Worm (Caenorhabditis elegans) whole organism, mixed stage, embryonic: ENCODE results near the gene C35D10.6.

ENCODE experiments used
- M03D4.4 ChIP-seq: sonication (generic microtip); optimal IDR thresholded peaks from 2 replicates; lab custom pipeline; 2017; ENCODE audit warnings: mild to moderate bottlenecking, missing genetic modification characterization, missing compliant biosample characterization
- bed-3 ChIP-seq: fragments of 200-800 bp; sonication (Bioruptor generic); optimal IDR thresholded peaks from 3 replicates; lab custom pipeline; 2018; ENCODE audit warnings: mild to moderate bottlenecking, missing genetic modification characterization, moderate library complexity, missing compliant biosample characterization
- blmp-1 ChIP-seq: fragments of 150-350 bp; optimal IDR thresholded peaks from 2 replicates; lab custom pipeline; 2014; ENCODE audit warnings: missing biosample characterization, missing genetic modification characterization
- ceh-39 ChIP-seq: fragments of 150-350 bp; optimal IDR thresholded peaks from 2 replicates; lab custom pipeline; 2014; ENCODE audit warnings: missing biosample characterization, missing genetic modification characterization
- ceh-43 ChIP-seq: fragments of 200-800 bp; sonication (Bioruptor generic); optimal IDR thresholded peaks from 2 replicates; lab custom pipeline; 2018; ENCODE audit warnings: mild to moderate bottlenecking, missing genetic modification characterization, moderate library complexity, missing compliant biosample characterization
- ceh-83 ChIP-seq: fragments of 200-800 bp; sonication (Bioruptor generic); optimal IDR thresholded peaks from 2 replicates; lab custom pipeline; 2018; ENCODE audit warnings: mild to moderate bottlenecking, missing genetic modification characterization, missing compliant biosample characterization
- ces-1 ChIP-seq: fragments of 150-350 bp; optimal IDR thresholded peaks from 2 replicates; lab custom pipeline; 2014; ENCODE audit warnings: missing biosample characterization, missing genetic modification reagents, missing genetic modification characterization
- cnd-1 ChIP-seq: fragments of 200-800 bp; sonication (Bioruptor generic); optimal IDR thresholded peaks from 2 replicates; lab custom pipeline; 2018; ENCODE audit warnings: mild to moderate bottlenecking, missing genetic modification characterization, missing compliant biosample characterization
- drap-1 ChIP-seq: fragments of 200-800 bp; sonication (Bioruptor generic); optimal IDR thresholded peaks from 3 replicates; lab custom pipeline; 2018; ENCODE audit warnings: mild to moderate bottlenecking, missing genetic modification characterization, missing compliant biosample characterization
- elt-1 ChIP-seq: sonication (generic microtip); optimal IDR thresholded peaks from 2 replicates; lab custom pipeline; 2017; ENCODE audit warnings: missing genetic modification characterization, mild to moderate bottlenecking, missing compliant biosample characterization, antibody characterized with exemption, moderate library complexity, borderline replicate concordance; ENCODE audit not compliant: insufficient read depth
- elt-3 ChIP-seq: fragments of 150-350 bp; optimal IDR thresholded peaks from 2 replicates; lab custom pipeline; 2014; ENCODE audit warnings: missing biosample characterization, missing genetic modification characterization
- flh-1 ChIP-seq: fragments of 200-800 bp; sonication (Bioruptor generic); optimal IDR thresholded peaks from 2 replicates; lab custom pipeline; 2018; ENCODE audit warnings: mild to moderate bottlenecking, missing genetic modification characterization, moderate library complexity, missing compliant biosample characterization
- ham-2 ChIP-seq: fragments of 200-800 bp; sonication (Bioruptor generic); optimal IDR thresholded peaks from 2 replicates; lab custom pipeline; 2018; ENCODE audit warnings: mild to moderate bottlenecking, missing genetic modification characterization, missing compliant biosample characterization
- hlh-1 ChIP-seq: fragments of 150-350 bp; optimal IDR thresholded peaks from 2 replicates; lab custom pipeline; 2014; ENCODE audit warnings: missing biosample characterization, missing genetic modification reagents, missing genetic modification characterization
- lin-13 ChIP-seq: fragments of 150-350 bp; optimal IDR thresholded peaks from 2 replicates; lab custom pipeline; 2014; ENCODE audit warnings: missing biosample characterization, missing genetic modification characterization
- lin-32 ChIP-seq: fragments of 200-800 bp; sonication (Bioruptor generic); optimal IDR thresholded peaks from 2 replicates; lab custom pipeline; 2018; ENCODE audit warnings: mild to moderate bottlenecking, missing genetic modification characterization, missing compliant biosample characterization
- lsy-2 ChIP-seq: fragments of 150-350 bp; optimal IDR thresholded peaks from 2 replicates; lab custom pipeline; 2014; ENCODE audit warnings: missing biosample characterization, missing genetic modification characterization
- mab-5 ChIP-seq: fragments of 150-350 bp; optimal IDR thresholded peaks from 2 replicates; lab custom pipeline; 2014; ENCODE audit warnings: missing biosample characterization, missing genetic modification characterization
- mep-1 ChIP-seq: fragments of 150-350 bp; optimal IDR thresholded peaks from 2 replicates; lab custom pipeline; 2017; ENCODE audit warnings: missing biosample characterization, missing genetic modification reagents, missing genetic modification characterization, inconsistent platforms
- mls-2 ChIP-seq: sonication (generic microtip); optimal IDR thresholded peaks from 2 replicates; lab custom pipeline; 2016; ENCODE audit warnings: mild to moderate bottlenecking, missing genetic modification characterization, moderate library complexity, missing compliant biosample characterization
- nhr-12 ChIP-seq: fragments of 150-350 bp; optimal IDR thresholded peaks from 2 replicates; lab custom pipeline; 2014; ENCODE audit warnings: missing biosample characterization, missing genetic modification characterization
- nhr-2 ChIP-seq: fragments of 150-350 bp; optimal IDR thresholded peaks from 2 replicates; lab custom pipeline; 2014; ENCODE audit warnings: missing biosample characterization, missing genetic modification characterization
- nhr-237 ChIP-seq: fragments of 150-350 bp; optimal IDR thresholded peaks from 2 replicates; lab custom pipeline; 2014; ENCODE audit warnings: missing biosample characterization, missing genetic modification characterization
- nhr-28 ChIP-seq: fragments of 150-350 bp; optimal IDR thresholded peaks from 2 replicates; lab custom pipeline; 2014; ENCODE audit warnings: missing biosample characterization, missing genetic modification characterization
- nhr-76 ChIP-seq: sonication (generic microtip); optimal IDR thresholded peaks from 2 replicates; lab custom pipeline; 2017; ENCODE audit warnings: missing biosample characterization, missing genetic modification characterization
- pha-4 ChIP-seq: fragments of 150-350 bp; optimal IDR thresholded peaks from 2 replicates; lab custom pipeline; 2018; ENCODE audit warnings: missing biosample characterization, missing genetic modification reagents, missing genetic modification characterization
- sem-2 ChIP-seq: fragments of 200-800 bp; sonication (Bioruptor generic); optimal IDR thresholded peaks from 2 replicates; lab custom pipeline; 2018; ENCODE audit warnings: mild to moderate bottlenecking, missing genetic modification characterization, missing compliant biosample characterization
- snpc-4 ChIP-seq: fragments of 150-350 bp; optimal IDR thresholded peaks from 2 replicates; lab custom pipeline; 2014; ENCODE audit warnings: missing biosample characterization, missing genetic modification characterization
- sptf-1 ChIP-seq: sonication (generic microtip); optimal IDR thresholded peaks from 2 replicates; lab custom pipeline; 2017; ENCODE audit warnings: mild to moderate bottlenecking, missing genetic modification characterization, moderate library complexity, missing compliant biosample characterization
- tbx-8 ChIP-seq: fragments of 200-800 bp; sonication (Bioruptor generic); optimal IDR thresholded peaks from 2 replicates; lab custom pipeline; 2018; ENCODE audit warnings: mild to moderate bottlenecking, missing genetic modification characterization, moderate library complexity, missing compliant biosample characterization
- unc-120 ChIP-seq: sonication (generic microtip); optimal IDR thresholded peaks from 2 replicates; lab custom pipeline; 2017; ENCODE audit warnings: missing genetic modification characterization, missing compliant biosample characterization; ENCODE audit not compliant: poor library complexity, severe bottlenecking
- unc-39 ChIP-seq: fragments of 150-350 bp; optimal IDR thresholded peaks from 2 replicates; lab custom pipeline; 2014; ENCODE audit warnings: missing biosample characterization, missing genetic modification characterization
- unc-62 ChIP-seq: fragments of 150-350 bp; optimal IDR thresholded peaks from 2 replicates; lab custom pipeline; 2014; ENCODE audit warnings: missing biosample characterization, missing genetic modification reagents, missing genetic modification characterization
- zip-8 ChIP-seq: fragments of 150-350 bp; optimal IDR thresholded peaks from 2 replicates; lab custom pipeline; 2014; ENCODE audit warnings: missing biosample characterization, missing genetic modification characterization
- ztf-11 ChIP-seq: fragments of 150-350 bp; optimal IDR thresholded peaks from 2 replicates; lab custom pipeline; 2014; ENCODE audit warnings: missing biosample characterization, missing genetic modification characterization

C35D10.6 gene

DNA sequence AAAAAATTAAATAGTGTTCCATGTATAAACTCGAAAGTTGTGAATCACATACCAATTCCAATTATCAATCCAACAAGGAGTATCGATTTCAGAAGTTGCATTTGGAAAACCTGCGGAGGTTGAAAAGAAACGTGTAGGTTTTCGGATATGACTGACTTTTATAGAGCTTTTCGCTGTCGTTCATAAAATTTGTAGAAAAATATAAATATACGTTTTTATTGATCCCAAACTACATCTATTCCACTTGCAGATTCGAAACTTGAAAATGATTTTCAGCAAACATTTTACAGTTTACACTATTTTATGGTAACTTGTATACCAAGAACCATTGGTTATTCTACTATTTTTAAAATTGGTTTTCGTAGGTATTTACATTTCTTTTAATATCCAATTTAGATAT lies 17.0 kb upstream of the C35D10.6 start, which contains the start of gene clec-156:
Gene clec-156 (minus strand): TSS at position 101 of the 400 bp plus-strand sequence.
- no peak for TF ChIP-seq elt-3 (tag; lab: Kevin White, UChicago)
- TF ChIP-seq flh-1 (GFP tag; lab: Kevin White, UChicago), result no peak
- TF ChIP-seq nhr-76, result no peak
- TF ChIP-seq nhr-237, result no peak
- no peak for TF ChIP-seq hlh-1 (tag; lab: Kevin White, UChicago)
- TF ChIP-seq elt-1, result no peak
- no peak for TF ChIP-seq blmp-1 (tag; lab: Kevin White, UChicago)
- no peak for TF ChIP-seq bed-3 (GFP tag; lab: Kevin White, UChicago)
- no peak for TF ChIP-seq ham-2 (GFP tag; lab: Kevin White, UChicago)
- TF ChIP-seq nhr-2 (tag; lab: Kevin White, UChicago), result no peak
- TF ChIP-seq ceh-39, result no peak
- TF ChIP-seq, all 35 proteins: peak for 0

DNA sequence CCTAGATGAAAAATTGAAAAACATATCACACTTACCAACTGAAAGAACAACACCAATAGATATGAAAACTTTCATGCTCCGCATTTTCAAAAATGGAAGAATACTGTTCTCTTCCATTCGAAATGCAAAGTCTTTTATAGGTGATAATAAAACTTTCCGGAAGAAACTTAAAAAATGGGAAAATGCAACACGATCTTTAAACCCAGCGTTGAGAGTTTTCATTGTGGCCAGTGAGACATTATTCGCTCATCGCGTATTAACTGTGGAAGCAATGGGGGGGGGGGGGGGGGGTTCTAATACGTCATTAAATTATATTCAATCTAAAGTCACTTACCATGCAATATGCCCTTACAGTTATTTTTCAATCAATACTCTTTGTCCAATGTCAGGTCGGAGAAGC lies 14.8 kb upstream of the C35D10.6 start, which contains the start of the genes clec-157 and fkh-5:
Gene clec-157 (minus strand): TSS at position 101 of the 400 bp plus-strand sequence.
Gene fkh-5 (plus strand): TSS at position 336 of the 400 bp plus-strand sequence.
- no peak for TF ChIP-seq flh-1 (GFP tag; lab: Kevin White, UChicago)
- no peak for TF ChIP-seq bed-3 (GFP tag; lab: Kevin White, UChicago)
- TF ChIP-seq nhr-237, result no peak
- TF ChIP-seq mls-2 (tag; lab: Kevin White, UChicago), result no peak
- no peak for TF ChIP-seq nhr-76
- no peak for TF ChIP-seq nhr-2 (tag; lab: Kevin White, UChicago)
- TF ChIP-seq lin-13 (tag; lab: Kevin White, UChicago), result no peak
- no peak for TF ChIP-seq hlh-1 (tag; lab: Kevin White, UChicago)
- no peak for TF ChIP-seq sptf-1 (tag; lab: Kevin White, UChicago)
- TF ChIP-seq mep-1 (tag; lab: Kevin White, UChicago), result no peak
- TF ChIP-seq ztf-11 (tag; lab: Kevin White, UChicago), result no peak
- no peak for TF ChIP-seq sem-2 (GFP tag; lab: Kevin White, UChicago)
- no peak for TF ChIP-seq unc-62 (GFP tag; lab: Kevin White, UChicago)
- TF ChIP-seq M03D4.4 (tag; lab: Kevin White, UChicago), result no peak
- TF ChIP-seq blmp-1 (tag; lab: Kevin White, UChicago), result no peak
- TF ChIP-seq elt-3 (tag; lab: Kevin White, UChicago), result no peak
- TF ChIP-seq unc-120 (tag; lab: Kevin White, UChicago), result no peak

DNA sequence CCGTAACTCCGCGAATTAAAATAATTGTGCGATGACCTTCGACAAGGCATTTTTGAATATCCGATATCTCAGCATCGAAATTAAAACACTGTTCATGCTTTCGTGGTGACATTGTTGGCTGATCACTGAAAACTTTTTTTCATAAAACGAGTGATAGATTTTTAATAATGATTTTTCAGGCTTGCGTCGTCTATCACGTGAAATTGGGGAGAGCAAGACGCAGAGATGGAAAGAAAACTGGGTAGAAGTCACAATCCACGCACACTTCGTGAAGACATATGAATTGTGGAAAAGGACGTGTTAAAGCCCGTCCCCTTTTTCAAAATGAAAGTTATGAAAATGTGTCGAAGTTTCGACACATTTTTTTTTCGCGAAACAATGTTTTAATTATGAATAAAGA lies 9.4 kb upstream of the C35D10.6 start, which contains the start of gene nonu-1:
Gene nonu-1 (minus strand): TSS at position 169 of the 400 bp plus-strand sequence.
- no peak for TF ChIP-seq hlh-1 (tag; lab: Kevin White, UChicago)
- TF ChIP-seq elt-3 (tag; lab: Kevin White, UChicago), result no peak
- TF ChIP-seq blmp-1 (tag; lab: Kevin White, UChicago), result no peak
- no peak for TF ChIP-seq sptf-1 (tag; lab: Kevin White, UChicago)
- no peak for TF ChIP-seq bed-3 (GFP tag; lab: Kevin White, UChicago)
- no peak for TF ChIP-seq unc-62 (GFP tag; lab: Kevin White, UChicago)
- TF ChIP-seq snpc-4 (tag; lab: Kevin White, UChicago), result no peak
- TF ChIP-seq flh-1 (GFP tag; lab: Kevin White, UChicago), result no peak
- no peak for TF ChIP-seq lin-13 (tag; lab: Kevin White, UChicago)
- no peak for TF ChIP-seq nhr-237
- no peak for TF ChIP-seq ham-2 (GFP tag; lab: Kevin White, UChicago)
- TF ChIP-seq tbx-8 (GFP tag; lab: Kevin White, UChicago), result no peak
- TF ChIP-seq ces-1, result no peak
- TF ChIP-seq mab-5 (tag; lab: Kevin White, UChicago), result no peak
- no peak for TF ChIP-seq drap-1 (GFP tag; lab: Kevin White, UChicago)
- no peak for TF ChIP-seq zip-8 (tag; lab: Kevin White, UChicago)
- no peak for TF ChIP-seq nhr-12 (tag; lab: Kevin White, UChicago)
- no peak for TF ChIP-seq unc-120 (tag; lab: Kevin White, UChicago)
- no peak for TF ChIP-seq nhr-2 (tag; lab: Kevin White, UChicago)
- no peak for TF ChIP-seq ceh-39

DNA sequence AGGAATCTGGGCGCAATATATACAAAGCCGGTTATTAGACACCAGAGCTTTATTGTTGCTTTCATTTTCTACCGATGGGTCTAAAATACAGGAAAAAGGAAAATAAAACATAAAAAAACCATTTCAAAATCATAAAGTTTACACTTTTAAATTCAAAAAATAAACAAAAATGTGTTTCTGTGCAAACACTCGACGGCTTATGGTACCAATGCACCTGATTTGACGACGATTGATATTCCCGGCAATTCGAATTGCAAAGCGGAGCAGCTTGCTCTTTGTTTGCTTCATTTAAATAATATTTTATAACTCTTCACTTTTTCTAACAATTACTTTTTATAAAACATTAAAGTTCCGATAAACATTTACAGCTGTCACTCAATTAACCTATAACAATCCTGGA lies 9.0 kb upstream of the C35D10.6 start, which contains the start of gene F26A1.1:
Gene F26A1.1 (plus strand): TSS at position 369 of the 400 bp plus-strand sequence.
- no peak for TF ChIP-seq elt-1
- TF ChIP-seq nhr-2 (tag; lab: Kevin White, UChicago), result no peak
- no peak for TF ChIP-seq ceh-43
- no peak for TF ChIP-seq bed-3 (GFP tag; lab: Kevin White, UChicago)
- TF ChIP-seq flh-1 (GFP tag; lab: Kevin White, UChicago), result no peak
- no peak for TF ChIP-seq unc-120 (tag; lab: Kevin White, UChicago)
- no peak for TF ChIP-seq lin-32
- no peak for TF ChIP-seq lin-13 (tag; lab: Kevin White, UChicago)
- no peak for TF ChIP-seq sptf-1 (tag; lab: Kevin White, UChicago)
- TF ChIP-seq nhr-12 (tag; lab: Kevin White, UChicago), result no peak
- no peak for TF ChIP-seq nhr-28 (tag; lab: Kevin White, UChicago)
- no peak for TF ChIP-seq ceh-83 (GFP tag; lab: Kevin White, UChicago)
- TF ChIP-seq blmp-1 (tag; lab: Kevin White, UChicago), result no peak
- no peak for TF ChIP-seq ceh-39
- no peak for TF ChIP-seq tbx-8 (GFP tag; lab: Kevin White, UChicago)
- TF ChIP-seq zip-8 (tag; lab: Kevin White, UChicago), result no peak
- no peak for TF ChIP-seq drap-1 (GFP tag; lab: Kevin White, UChicago)
- TF ChIP-seq nhr-76, result no peak
- peak; percentile 19 for TF ChIP-seq nhr-237
- no peak for TF ChIP-seq elt-3 (tag; lab: Kevin White, UChicago)
- TF ChIP-seq lsy-2 (tag; lab: Kevin White, UChicago), result peak; percentile 52
- TF ChIP-seq pha-4 (tag; lab: Kevin White, UChicago), result peak; percentile 41
- TF ChIP-seq M03D4.4 (tag; lab: Kevin White, UChicago), result no peak
- no peak for TF ChIP-seq sem-2 (GFP tag; lab: Kevin White, UChicago)
- no peak for TF ChIP-seq snpc-4 (tag; lab: Kevin White, UChicago)
- TF ChIP-seq mls-2 (tag; lab: Kevin White, UChicago), result no peak
- no peak for TF ChIP-seq ham-2 (GFP tag; lab: Kevin White, UChicago)
- peak; percentile 23 for TF ChIP-seq mep-1 (tag; lab: Kevin White, UChicago)
- no peak for TF ChIP-seq ztf-11 (tag; lab: Kevin White, UChicago)
- peak; percentile 5 for TF ChIP-seq ces-1
- no peak for TF ChIP-seq cnd-1 (tag; lab: Kevin White, UChicago)
- TF ChIP-seq mab-5 (tag; lab: Kevin White, UChicago), result no peak
- no peak for TF ChIP-seq unc-62 (GFP tag; lab: Kevin White, UChicago)
- TF ChIP-seq unc-39 (tag; lab: Kevin White, UChicago), result no peak
- TF ChIP-seq hlh-1 (tag; lab: Kevin White, UChicago), result no peak
- TF ChIP-seq, all 35 proteins: peak for 5
